Worm (Caenorhabditis elegans) whole organism, L2 larva: ENCODE measurements around the gene tag-266.

Experiments used
- C34F6.9 ChIP-seq: fragments of 150-350 bp; optimal IDR thresholded peaks from 2 replicates; lab custom pipeline; 2014; ENCODE audit warnings: missing biosample characterization, missing genetic modification characterization
- F13H6.1 ChIP-seq: sonication (generic microtip); optimal IDR thresholded peaks from 2 replicates; lab custom pipeline; 2016; ENCODE audit warnings: missing genetic modification characterization, missing compliant biosample characterization
- R02D3.7 ChIP-seq: fragments of 150-350 bp; optimal IDR thresholded peaks from 2 replicates; lab custom pipeline; 2014; ENCODE audit warnings: missing biosample characterization, missing genetic modification characterization
- Y55F3AM.14 ChIP-seq: fragments of 200-800 bp; sonication (Bioruptor generic); optimal IDR thresholded peaks from 2 replicates; lab custom pipeline; 2018; ENCODE audit warnings: mild to moderate bottlenecking, missing genetic modification characterization, missing compliant biosample characterization
- alr-1 ChIP-seq: fragments of 150-350 bp; optimal IDR thresholded peaks from 2 replicates; lab custom pipeline; 2014; ENCODE audit warnings: missing biosample characterization, missing genetic modification characterization
- blmp-1 ChIP-seq: sonication (generic microtip); optimal IDR thresholded peaks from 2 replicates; lab custom pipeline; 2017; ENCODE audit warnings: missing genetic modification characterization, mild to moderate bottlenecking, missing compliant biosample characterization, antibody characterized with exemption, moderate library complexity; ENCODE audit not compliant: insufficient read depth
- ceh-16 ChIP-seq: fragments of 150-350 bp; optimal IDR thresholded peaks from 2 replicates; lab custom pipeline; 2014; ENCODE audit warnings: missing biosample characterization, missing genetic modification characterization
- ceh-82 ChIP-seq: fragments of 150-350 bp; optimal IDR thresholded peaks from 2 replicates; lab custom pipeline; 2014; ENCODE audit warnings: missing biosample characterization, missing genetic modification characterization
- crh-2 ChIP-seq: sonication (generic microtip); optimal IDR thresholded peaks from 2 replicates; lab custom pipeline; 2017; ENCODE audit warnings: missing biosample characterization, missing genetic modification characterization
- dmd-4 ChIP-seq: sonication (generic microtip); optimal IDR thresholded peaks from 2 replicates; lab custom pipeline; 2017; ENCODE audit warnings: missing biosample characterization, missing genetic modification characterization
- egl-27 ChIP-seq: sonication (generic microtip); optimal IDR thresholded peaks from 3 replicates; lab custom pipeline; 2017; ENCODE audit warnings: missing biosample characterization, missing genetic modification reagents, missing genetic modification characterization
- elt-3 ChIP-seq: sonication (generic microtip); optimal IDR thresholded peaks from 2 replicates; lab custom pipeline; 2017; ENCODE audit warnings: missing biosample characterization, missing genetic modification characterization
- fos-1 ChIP-seq: fragments of 150-350 bp; optimal IDR thresholded peaks from 2 replicates; lab custom pipeline; 2014; ENCODE audit warnings: missing biosample characterization, missing genetic modification characterization
- gmeb-1 ChIP-seq: fragments of 150-350 bp; optimal IDR thresholded peaks from 2 replicates; lab custom pipeline; 2014; ENCODE audit warnings: missing biosample characterization, missing genetic modification characterization
- lin-13 ChIP-seq: fragments of 150-350 bp; optimal IDR thresholded peaks from 2 replicates; lab custom pipeline; 2014; ENCODE audit warnings: missing biosample characterization, missing genetic modification reagents, missing genetic modification characterization
- lin-39 ChIP-seq: fragments of 150-350 bp; optimal IDR thresholded peaks from 2 replicates; lab custom pipeline; 2014; ENCODE audit warnings: missing biosample characterization, missing genetic modification reagents, missing genetic modification characterization
- lsy-2 ChIP-seq, 2 experiments: fragments of 150-350 bp in 1 of 2; sonication (generic microtip) in 1 of 2; optimal IDR thresholded peaks; 2 replicates each; lab custom pipeline; 2014 to 2017; ENCODE audit warnings: missing biosample characterization in 2 of 2, missing genetic modification characterization in 2 of 2
- mab-5 ChIP-seq: fragments of 150-350 bp; optimal IDR thresholded peaks from 2 replicates; lab custom pipeline; 2014; ENCODE audit warnings: missing biosample characterization, missing genetic modification characterization
- mdl-1 ChIP-seq, 2 experiments: fragments of 150-350 bp in 1 of 2; sonication (generic microtip) in 1 of 2; optimal IDR thresholded peaks; 2 replicates each; lab custom pipeline; 2017; ENCODE audit warnings: missing biosample characterization in 2 of 2, missing genetic modification characterization in 2 of 2
- nhr-10 ChIP-seq: sonication (generic microtip); optimal IDR thresholded peaks from 2 replicates; lab custom pipeline; 2017; ENCODE audit warnings: missing biosample characterization, missing genetic modification characterization
- nhr-11 ChIP-seq: fragments of 150-350 bp; optimal IDR thresholded peaks from 2 replicates; lab custom pipeline; 2014; ENCODE audit warnings: missing biosample characterization, missing genetic modification characterization
- nhr-12 ChIP-seq: fragments of 150-350 bp; optimal IDR thresholded peaks from 2 replicates; lab custom pipeline; 2014; ENCODE audit warnings: missing biosample characterization, missing genetic modification characterization
- nhr-129 ChIP-seq: fragments of 150-350 bp; optimal IDR thresholded peaks from 2 replicates; lab custom pipeline; 2014; ENCODE audit warnings: missing biosample characterization, missing genetic modification characterization
- nhr-21 ChIP-seq: fragments of 150-350 bp; optimal IDR thresholded peaks from 2 replicates; lab custom pipeline; 2014; ENCODE audit warnings: missing biosample characterization, missing genetic modification characterization
- nhr-23 ChIP-seq: fragments of 150-350 bp; optimal IDR thresholded peaks from 2 replicates; lab custom pipeline; 2014; ENCODE audit warnings: missing biosample characterization, missing genetic modification reagents, missing genetic modification characterization
- nhr-237 ChIP-seq: fragments of 150-350 bp; optimal IDR thresholded peaks from 2 replicates; lab custom pipeline; 2014; ENCODE audit warnings: missing biosample characterization, missing genetic modification characterization
- nhr-25 ChIP-seq: fragments of 150-350 bp; sonication (generic microtip); optimal IDR thresholded peaks from 3 replicates; lab custom pipeline; 2014; ENCODE audit warnings: missing biosample characterization, missing genetic modification characterization
- nhr-77 ChIP-seq: fragments of 150-350 bp; optimal IDR thresholded peaks from 2 replicates; lab custom pipeline; 2014; ENCODE audit warnings: missing biosample characterization, missing genetic modification characterization
- peb-1 ChIP-seq: fragments of 150-350 bp; optimal IDR thresholded peaks from 2 replicates; lab custom pipeline; 2014; ENCODE audit warnings: missing biosample characterization, missing genetic modification characterization
- sem-4 ChIP-seq: fragments of 150-350 bp; optimal IDR thresholded peaks from 2 replicates; lab custom pipeline; 2014; ENCODE audit warnings: missing biosample characterization, missing genetic modification reagents, missing genetic modification characterization
- sma-3 ChIP-seq: sonication (generic microtip); optimal IDR thresholded peaks from 2 replicates; lab custom pipeline; 2016; ENCODE audit warnings: missing genetic modification reagents, missing genetic modification characterization, missing compliant biosample characterization
- sma-9 ChIP-seq, 2 experiments: fragments of 150-350 bp in 1 of 2; sonication (generic microtip) in 1 of 2; optimal IDR thresholded peaks; 2 replicates each; lab custom pipeline; 2014 to 2016; ENCODE audit warnings: missing genetic modification characterization in 2 of 2, mild to moderate bottlenecking in 1 of 2, missing biosample characterization in 1 of 2, missing compliant biosample characterization in 1 of 2, missing genetic modification reagents in 1 of 2, moderate library complexity in 1 of 2
- snpc-4 ChIP-seq: fragments of 150-350 bp; optimal IDR thresholded peaks from 2 replicates; lab custom pipeline; 2014; ENCODE audit warnings: missing biosample characterization, missing genetic modification characterization
- unc-39 ChIP-seq: fragments of 150-350 bp; optimal IDR thresholded peaks from 2 replicates; lab custom pipeline; 2014; ENCODE audit warnings: missing biosample characterization, missing genetic modification characterization
- unc-55 ChIP-seq: fragments of 150-350 bp; sonication (generic microtip); optimal IDR thresholded peaks from 3 replicates; lab custom pipeline; 2014; ENCODE audit warnings: missing biosample characterization, missing genetic modification reagents, missing genetic modification characterization
- unc-62 ChIP-seq: fragments of 150-350 bp; optimal IDR thresholded peaks from 2 replicates; lab custom pipeline; 2014; ENCODE audit warnings: missing biosample characterization, missing genetic modification reagents, missing genetic modification characterization
- zag-1 ChIP-seq: fragments of 150-350 bp; optimal IDR thresholded peaks from 2 replicates; lab custom pipeline; 2014; ENCODE audit warnings: missing biosample characterization, missing genetic modification characterization
- ztf-1 ChIP-seq: fragments of 200-800 bp; sonication (Bioruptor generic); conservative IDR thresholded peaks from 2 replicates; pipeline ENCODE4 v1.3.6; 2022; ENCODE audit warnings: missing genetic modification characterization, missing compliant biosample characterization
- ztf-4 ChIP-seq: fragments of 150-350 bp; optimal IDR thresholded peaks from 2 replicates; lab custom pipeline; 2014; ENCODE audit warnings: missing biosample characterization, missing genetic modification characterization

Gene tag-266

ce11 chrIII:623754-624153, 16.3 kb downstream of the tag-266 start (continued):
- TF ChIP-seq F13H6.1 (tag; lab: Kevin White, UChicago) (peak; percentile 95), nhr-25 (tag; lab: Kevin White, UChicago) (peak; percentile 77), ztf-4 (peak; percentile 60), nhr-21 (tag; lab: Kevin White, UChicago) (peak; percentile 84), peb-1 (peak; percentile 94), unc-62 (GFP tag; lab: Kevin White, UChicago) (no peak)

- no peak for TF ChIP-seq nhr-237 (tag; lab: Kevin White, UChicago)
- no peak for TF ChIP-seq egl-27 (tag; lab: Kevin White, UChicago)
- TF ChIP-seq ztf-4, result no peak
- TF ChIP-seq snpc-4 (tag; lab: Kevin White, UChicago), result no peak
- TF ChIP-seq nhr-77, result no peak
- no peak for TF ChIP-seq sma-3 (GFP tag; lab: Kevin White, UChicago)
- TF ChIP-seq ceh-16 (tag; lab: Kevin White, UChicago), result no peak
- TF ChIP-seq nhr-12 (tag; lab: Kevin White, UChicago), result no peak
- TF ChIP-seq zag-1 (tag; lab: Kevin White, UChicago), result no peak
- no peak for TF ChIP-seq gmeb-1
- no peak for TF ChIP-seq nhr-10 (tag; lab: Kevin White, UChicago)
- TF ChIP-seq crh-2 (tag; lab: Kevin White, UChicago), result peak; percentile 17
- peak; percentile 20 for TF ChIP-seq fos-1
- no peak for TF ChIP-seq unc-55 (GFP tag; lab: Kevin White, UChicago)
- TF ChIP-seq lin-39, result no peak
- no peak for TF ChIP-seq peb-1
- peak; percentile 36 for TF ChIP-seq sma-9 (GFP tag; optimal IDR thresholded peaks at IDR 0.05; lab: Kevin White, UChicago)
- TF ChIP-seq sma-9 (tag; optimal IDR thresholded peaks at IDR 0.05; lab: Kevin White, UChicago), result no peak
- no peak for TF ChIP-seq dmd-4 (tag; lab: Kevin White, UChicago)
- no peak for TF ChIP-seq mdl-1 (tag; optimal IDR thresholded peaks at IDR 0.05; lab: Kevin White, UChicago)
- no peak for TF ChIP-seq elt-3 (tag; lab: Kevin White, UChicago)
These were observed 19.8 kb downstream of the tag-266 start, which contains the start of gene T19C3.4 for ce11 chrIII:620204-620718. T19C3.4 (minus strand) TSS chrIII:620254.

ce11 chrIII:617467-617866, 22.6 kb downstream of the tag-266 start, which contains the start of gene T19C3.2:
T19C3.2 (minus strand) TSS chrIII:617567.
- TF ChIP-seq nhr-237 (tag; lab: Kevin White, UChicago) (no peak), nhr-129 (tag; lab: Kevin White, UChicago) (no peak), lin-13 (GFP tag; lab: Kevin White, UChicago) (no peak), unc-39 (no peak), ztf-1 (no peak), sma-9 (GFP tag; optimal IDR thresholded peaks at IDR 0.05; lab: Kevin White, UChicago) (no peak), sma-9 (tag; optimal IDR thresholded peaks at IDR 0.05; lab: Kevin White, UChicago) (no peak), F13H6.1 (tag; lab: Kevin White, UChicago) (no peak), fos-1 (no peak), Y55F3AM.14 (GFP tag; lab: Kevin White, UChicago) (no peak), nhr-77 (no peak), nhr-21 (tag; lab: Kevin White, UChicago) (no peak), blmp-1 (tag; lab: Kevin White, UChicago) (no peak), ceh-82 (no peak), lsy-2 (tag; optimal IDR thresholded peaks at IDR 0.05; lab: Kevin White, UChicago) (no peak), nhr-25 (tag; lab: Kevin White, UChicago) (no peak)

- TF ChIP-seq nhr-23 (tag; lab: Kevin White, UChicago), result no peak
- no peak for TF ChIP-seq ceh-82
- TF ChIP-seq elt-3 (tag; lab: Kevin White, UChicago), result no peak
- TF ChIP-seq F13H6.1 (tag; lab: Kevin White, UChicago), result no peak
- no peak for TF ChIP-seq nhr-11
- no peak for TF ChIP-seq C34F6.9
- no peak for TF ChIP-seq blmp-1 (tag; lab: Kevin White, UChicago)
- TF ChIP-seq sem-4, result no peak
- no peak for TF ChIP-seq lin-13 (GFP tag; lab: Kevin White, UChicago)
- no peak for TF ChIP-seq R02D3.7 (tag; lab: Kevin White, UChicago)
- no peak for TF ChIP-seq mab-5 (tag; lab: Kevin White, UChicago)
- no peak for TF ChIP-seq nhr-129 (tag; lab: Kevin White, UChicago)
- no peak for TF ChIP-seq zag-1 (tag; lab: Kevin White, UChicago)
- no peak for TF ChIP-seq nhr-10 (tag; lab: Kevin White, UChicago)
- no peak for TF ChIP-seq alr-1 (tag; lab: Kevin White, UChicago)
- no peak for TF ChIP-seq unc-62 (GFP tag; lab: Kevin White, UChicago)
These were observed 25.6 kb downstream of the tag-266 start, which contains the start of gene T19C3.3 for ce11 chrIII:614447-614846. T19C3.3 (minus strand) TSS chrIII:614547.
